Worm (Caenorhabditis elegans) whole organism, L2 larva: ENCODE data around the gene asp-9.

Experiments
- C34F6.9 ChIP-seq: fragments of 150-350 bp; optimal IDR thresholded peaks from 2 replicates; lab custom pipeline; 2014; ENCODE audit warnings: missing biosample characterization, missing genetic modification characterization
- F13H6.1 ChIP-seq: sonication (generic microtip); optimal IDR thresholded peaks from 2 replicates; lab custom pipeline; 2016; ENCODE audit warnings: missing genetic modification characterization, missing compliant biosample characterization
- R02D3.7 ChIP-seq: fragments of 150-350 bp; optimal IDR thresholded peaks from 2 replicates; lab custom pipeline; 2014; ENCODE audit warnings: missing biosample characterization, missing genetic modification characterization
- Y55F3AM.14 ChIP-seq: fragments of 200-800 bp; sonication (Bioruptor generic); optimal IDR thresholded peaks from 2 replicates; lab custom pipeline; 2018; ENCODE audit warnings: mild to moderate bottlenecking, missing genetic modification characterization, missing compliant biosample characterization
- ZK546.5 ChIP-seq: sonication (generic microtip); optimal IDR thresholded peaks from 2 replicates; lab custom pipeline; 2017; ENCODE audit warnings: missing biosample characterization, missing genetic modification characterization
- alr-1 ChIP-seq: fragments of 150-350 bp; optimal IDR thresholded peaks from 2 replicates; lab custom pipeline; 2014; ENCODE audit warnings: missing biosample characterization, missing genetic modification characterization
- aly-2 ChIP-seq: fragments of 150-350 bp; optimal IDR thresholded peaks from 2 replicates; lab custom pipeline; 2014; ENCODE audit warnings: missing biosample characterization, missing genetic modification characterization
- ama-1 ChIP-seq: fragments of 150-350 bp; optimal IDR thresholded peaks from 2 replicates; lab custom pipeline; 2018; ENCODE audit warnings: inconsistent platforms
- blmp-1 ChIP-seq: sonication (generic microtip); optimal IDR thresholded peaks from 2 replicates; lab custom pipeline; 2017; ENCODE audit warnings: missing genetic modification characterization, mild to moderate bottlenecking, missing compliant biosample characterization, antibody characterized with exemption, moderate library complexity; ENCODE audit not compliant: insufficient read depth
- ceh-16 ChIP-seq: fragments of 150-350 bp; optimal IDR thresholded peaks from 2 replicates; lab custom pipeline; 2014; ENCODE audit warnings: missing biosample characterization, missing genetic modification characterization
- ceh-82 ChIP-seq: fragments of 150-350 bp; optimal IDR thresholded peaks from 2 replicates; lab custom pipeline; 2014; ENCODE audit warnings: missing biosample characterization, missing genetic modification characterization
- crh-2 ChIP-seq: sonication (generic microtip); optimal IDR thresholded peaks from 2 replicates; lab custom pipeline; 2017; ENCODE audit warnings: missing biosample characterization, missing genetic modification characterization
- dmd-4 ChIP-seq: sonication (generic microtip); optimal IDR thresholded peaks from 2 replicates; lab custom pipeline; 2017; ENCODE audit warnings: missing biosample characterization, missing genetic modification characterization
- egl-27 ChIP-seq: sonication (generic microtip); optimal IDR thresholded peaks from 3 replicates; lab custom pipeline; 2017; ENCODE audit warnings: missing biosample characterization, missing genetic modification reagents, missing genetic modification characterization
- elt-1 ChIP-seq: fragments of 150-350 bp; optimal IDR thresholded peaks from 2 replicates; lab custom pipeline; 2014; ENCODE audit warnings: missing biosample characterization, missing genetic modification characterization
- elt-3 ChIP-seq: sonication (generic microtip); optimal IDR thresholded peaks from 2 replicates; lab custom pipeline; 2017; ENCODE audit warnings: missing biosample characterization, missing genetic modification characterization
- fos-1 ChIP-seq: fragments of 150-350 bp; optimal IDR thresholded peaks from 2 replicates; lab custom pipeline; 2014; ENCODE audit warnings: missing biosample characterization, missing genetic modification characterization
- gmeb-1 ChIP-seq: fragments of 150-350 bp; optimal IDR thresholded peaks from 2 replicates; lab custom pipeline; 2014; ENCODE audit warnings: missing biosample characterization, missing genetic modification characterization
- lin-11 ChIP-seq: fragments of 150-350 bp; sonication (generic microtip); optimal IDR thresholded peaks from 2 replicates; lab custom pipeline; 2014; ENCODE audit warnings: missing biosample characterization, missing genetic modification characterization, inconsistent platforms, mixed read lengths
- lin-13 ChIP-seq: fragments of 150-350 bp; optimal IDR thresholded peaks from 2 replicates; lab custom pipeline; 2014; ENCODE audit warnings: missing biosample characterization, missing genetic modification reagents, missing genetic modification characterization
- lin-39 ChIP-seq: fragments of 150-350 bp; optimal IDR thresholded peaks from 2 replicates; lab custom pipeline; 2014; ENCODE audit warnings: missing biosample characterization, missing genetic modification reagents, missing genetic modification characterization
- lsy-2 ChIP-seq, 2 experiments: fragments of 150-350 bp in 1 of 2; sonication (generic microtip) in 1 of 2; optimal IDR thresholded peaks; 2 replicates each; lab custom pipeline; 2014 to 2017; ENCODE audit warnings: missing biosample characterization in 2 of 2, missing genetic modification characterization in 2 of 2
- mab-5 ChIP-seq: fragments of 150-350 bp; optimal IDR thresholded peaks from 2 replicates; lab custom pipeline; 2014; ENCODE audit warnings: missing biosample characterization, missing genetic modification characterization
- mbf-1 ChIP-seq: sonication (generic microtip); optimal IDR thresholded peaks from 2 replicates; lab custom pipeline; 2017; ENCODE audit warnings: missing biosample characterization, missing genetic modification characterization
- mdl-1 ChIP-seq, 2 experiments: fragments of 150-350 bp in 1 of 2; sonication (generic microtip) in 1 of 2; optimal IDR thresholded peaks; 2 replicates each; lab custom pipeline; 2017; ENCODE audit warnings: missing biosample characterization in 2 of 2, missing genetic modification characterization in 2 of 2
- nhr-10 ChIP-seq: sonication (generic microtip); optimal IDR thresholded peaks from 2 replicates; lab custom pipeline; 2017; ENCODE audit warnings: missing biosample characterization, missing genetic modification characterization
- nhr-11 ChIP-seq: fragments of 150-350 bp; optimal IDR thresholded peaks from 2 replicates; lab custom pipeline; 2014; ENCODE audit warnings: missing biosample characterization, missing genetic modification characterization
- nhr-12 ChIP-seq: fragments of 150-350 bp; optimal IDR thresholded peaks from 2 replicates; lab custom pipeline; 2014; ENCODE audit warnings: missing biosample characterization, missing genetic modification characterization
- nhr-129 ChIP-seq: fragments of 150-350 bp; optimal IDR thresholded peaks from 2 replicates; lab custom pipeline; 2014; ENCODE audit warnings: missing biosample characterization, missing genetic modification characterization
- nhr-21 ChIP-seq: fragments of 150-350 bp; optimal IDR thresholded peaks from 2 replicates; lab custom pipeline; 2014; ENCODE audit warnings: missing biosample characterization, missing genetic modification characterization
- nhr-23 ChIP-seq: fragments of 150-350 bp; optimal IDR thresholded peaks from 2 replicates; lab custom pipeline; 2014; ENCODE audit warnings: missing biosample characterization, missing genetic modification reagents, missing genetic modification characterization
- nhr-237 ChIP-seq: fragments of 150-350 bp; optimal IDR thresholded peaks from 2 replicates; lab custom pipeline; 2014; ENCODE audit warnings: missing biosample characterization, missing genetic modification characterization
- nhr-25 ChIP-seq: fragments of 150-350 bp; sonication (generic microtip); optimal IDR thresholded peaks from 3 replicates; lab custom pipeline; 2014; ENCODE audit warnings: missing biosample characterization, missing genetic modification characterization
- nhr-6 ChIP-seq: fragments of 150-350 bp; optimal IDR thresholded peaks from 2 replicates; lab custom pipeline; 2014; ENCODE audit warnings: missing biosample characterization, missing genetic modification characterization
- nhr-77 ChIP-seq: fragments of 150-350 bp; optimal IDR thresholded peaks from 2 replicates; lab custom pipeline; 2014; ENCODE audit warnings: missing biosample characterization, missing genetic modification characterization
- peb-1 ChIP-seq: fragments of 150-350 bp; optimal IDR thresholded peaks from 2 replicates; lab custom pipeline; 2014; ENCODE audit warnings: missing biosample characterization, missing genetic modification characterization
- sem-4 ChIP-seq: fragments of 150-350 bp; optimal IDR thresholded peaks from 2 replicates; lab custom pipeline; 2014; ENCODE audit warnings: missing biosample characterization, missing genetic modification reagents, missing genetic modification characterization
- skn-1 ChIP-seq: sonication (generic microtip); optimal IDR thresholded peaks from 2 replicates; lab custom pipeline; 2017; ENCODE audit warnings: missing biosample characterization, missing genetic modification characterization
- sma-3 ChIP-seq: sonication (generic microtip); optimal IDR thresholded peaks from 2 replicates; lab custom pipeline; 2016; ENCODE audit warnings: missing genetic modification reagents, missing genetic modification characterization, missing compliant biosample characterization
- sma-9 ChIP-seq, 2 experiments: fragments of 150-350 bp in 1 of 2; sonication (generic microtip) in 1 of 2; optimal IDR thresholded peaks; 2 replicates each; lab custom pipeline; 2014 to 2016; ENCODE audit warnings: missing genetic modification characterization in 2 of 2, mild to moderate bottlenecking in 1 of 2, missing biosample characterization in 1 of 2, missing compliant biosample characterization in 1 of 2, missing genetic modification reagents in 1 of 2, moderate library complexity in 1 of 2
- snpc-4 ChIP-seq: fragments of 150-350 bp; optimal IDR thresholded peaks from 2 replicates; lab custom pipeline; 2014; ENCODE audit warnings: missing biosample characterization, missing genetic modification characterization
- unc-39 ChIP-seq: fragments of 150-350 bp; optimal IDR thresholded peaks from 2 replicates; lab custom pipeline; 2014; ENCODE audit warnings: missing biosample characterization, missing genetic modification characterization
- unc-55 ChIP-seq: fragments of 150-350 bp; sonication (generic microtip); optimal IDR thresholded peaks from 3 replicates; lab custom pipeline; 2014; ENCODE audit warnings: missing biosample characterization, missing genetic modification reagents, missing genetic modification characterization
- unc-62 ChIP-seq: fragments of 150-350 bp; optimal IDR thresholded peaks from 2 replicates; lab custom pipeline; 2014; ENCODE audit warnings: missing biosample characterization, missing genetic modification reagents, missing genetic modification characterization
- zag-1 ChIP-seq: fragments of 150-350 bp; optimal IDR thresholded peaks from 2 replicates; lab custom pipeline; 2014; ENCODE audit warnings: missing biosample characterization, missing genetic modification characterization
- ztf-1 ChIP-seq: fragments of 200-800 bp; sonication (Bioruptor generic); conservative IDR thresholded peaks from 2 replicates; pipeline ENCODE4 v1.3.6; 2022; ENCODE audit warnings: missing genetic modification characterization, missing compliant biosample characterization
- ztf-11 ChIP-seq: sonication (generic microtip); optimal IDR thresholded peaks from 2 replicates; lab custom pipeline; 2017; ENCODE audit warnings: missing biosample characterization, missing genetic modification characterization
- ztf-4 ChIP-seq: fragments of 150-350 bp; optimal IDR thresholded peaks from 2 replicates; lab custom pipeline; 2014; ENCODE audit warnings: missing biosample characterization, missing genetic modification characterization

asp-9 gene

ce11 chrIV:6206294-6206776 lies 20.6 kb downstream of the asp-9 start, which contains the start of gene C49A9.10:
Gene C49A9.10 (minus strand): TSS chrIV:6206344.
- TF ChIP-seq nhr-23 (tag; lab: Kevin White, UChicago) (no peak), nhr-77 (tag; lab: Kevin White, UChicago) (no peak), lsy-2 (tag; optimal IDR thresholded peaks at IDR 0.05; lab: Kevin White, UChicago) (peak; percentile 83 to 90), Y55F3AM.14 (GFP tag; lab: Kevin White, UChicago) (peak; percentile 6), nhr-11 (tag; lab: Kevin White, UChicago) (no peak), elt-3 (tag; lab: Kevin White, UChicago) (no peak), F13H6.1 (peak; percentile 90), nhr-12 (tag; lab: Kevin White, UChicago) (no peak), egl-27 (tag; lab: Kevin White, UChicago) (no peak), aly-2 (tag; lab: Kevin White, UChicago) (no peak), lin-13 (GFP tag; lab: Kevin White, UChicago) (peak; percentile 79), nhr-129 (tag; lab: Kevin White, UChicago) (no peak), ZK546.5 (tag; lab: Kevin White, UChicago) (no peak), zag-1 (no peak), unc-39 (tag; lab: Kevin White, UChicago) (no peak), lin-11 (peak; percentile 62), C34F6.9 (tag; lab: Kevin White, UChicago) (peak; percentile 87), R02D3.7 (tag; lab: Kevin White, UChicago) (peak; percentile 67), peb-1 (tag; lab: Kevin White, UChicago) (no peak), skn-1 (tag; lab: Kevin White, UChicago) (no peak), mbf-1 (tag; lab: Kevin White, UChicago) (no peak), nhr-6 (peak; percentile 21), nhr-237 (no peak), sma-9 (GFP tag; optimal IDR thresholded peaks at IDR 0.05; lab: Kevin White, UChicago) (peak; percentile 94), sma-9 (tag; optimal IDR thresholded peaks at IDR 0.05; lab: Kevin White, UChicago) (no peak), ama-1 (lab: Kevin White, UChicago) (no peak), mab-5 (tag; lab: Kevin White, UChicago) (peak; percentile 81), sma-3 (peak; percentile 93), nhr-25 (peak; percentile 82), snpc-4 (tag; lab: Kevin White, UChicago) (peak; percentile 71), dmd-4 (tag; lab: Kevin White, UChicago) (no peak), fos-1 (tag; lab: Kevin White, UChicago) (peak; percentile 42), unc-55 (GFP tag; lab: Kevin White, UChicago) (peak; percentile 93), ceh-16 (tag; lab: Kevin White, UChicago) (no peak), ztf-11 (tag; lab: Kevin White, UChicago) (no peak), sem-4 (tag; lab: Kevin White, UChicago) (peak; percentile 58), gmeb-1 (tag; lab: Kevin White, UChicago) (peak; percentile 97), ztf-1 (GFP tag; lab: Robert Waterston, UW) (no peak), ztf-4 (tag; lab: Kevin White, UChicago) (no peak), lin-39 (tag; lab: Kevin White, UChicago) (no peak), crh-2 (tag; lab: Kevin White, UChicago) (peak; percentile 72), nhr-21 (tag; lab: Kevin White, UChicago) (peak; percentile 69), unc-62 (GFP tag; lab: Kevin White, UChicago) (no peak), nhr-10 (tag; lab: Kevin White, UChicago) (peak; percentile 14), mdl-1 (tag; optimal IDR thresholded peaks at IDR 0.05; lab: Kevin White, UChicago) (no peak), ceh-82 (tag; lab: Kevin White, UChicago) (no peak), elt-1 (tag; lab: Kevin White, UChicago) (no peak), blmp-1 (tag; lab: Kevin White, UChicago) (peak; percentile 22), alr-1 (no peak)
